Fruit fly (Drosophila melanogaster) whole organism, embryonic: ENCODE results near the gene Mur2B.
A peak's percentile ranks its signal among the peaks of the same experiment; 100 is the strongest.

ENCODE experiments used
- B-H1 ChIP-seq: fragments of 200-800 bp; sonication (Bioruptor generic); IDR thresholded peaks from 3 replicates; pipeline ENCODE4 v1.3.6; 2022; ENCODE audit warnings: missing biosample characterization, missing genetic modification characterization
- CG1024 ChIP-seq: fragments of 200-800 bp; sonication (Bioruptor generic); IDR thresholded peaks from 2 replicates; pipeline ENCODE4 v1.3.6; 2022; ENCODE audit warnings: missing biosample characterization, missing genetic modification characterization
- CG10274 ChIP-seq: fragments of 200-800 bp; sonication (Bioruptor generic); optimal IDR thresholded peaks from 3 replicates; lab custom pipeline; 2017; ENCODE audit warnings: missing biosample characterization, mild to moderate bottlenecking, missing genetic modification characterization
- CG11560 ChIP-seq: fragments of 200-800 bp; sonication (Bioruptor generic); IDR thresholded peaks from 3 replicates; pipeline ENCODE4 v1.3.6; 2022; ENCODE audit warnings: missing biosample characterization, missing genetic modification characterization
- CG12659 ChIP-seq: fragments of 200-800 bp; sonication (Bioruptor generic); optimal IDR thresholded peaks from 3 replicates; lab custom pipeline; 2017; ENCODE audit warnings: mild to moderate bottlenecking, missing biosample characterization, missing genetic modification reagents, missing genetic modification characterization
- CG13424 ChIP-seq: fragments of 200-800 bp; sonication (Bioruptor generic); optimal IDR thresholded peaks from 2 replicates; lab custom pipeline; 2019; ENCODE audit warnings: missing biosample characterization, mild to moderate bottlenecking, missing genetic modification characterization, moderate library complexity
- CG14667 ChIP-seq: fragments of 200-800 bp; sonication (Bioruptor generic); IDR thresholded peaks from 2 replicates; pipeline ENCODE4 v1.3.6; 2022; ENCODE audit warnings: missing biosample characterization, missing genetic modification characterization
- CG1603 ChIP-seq: fragments of 200-800 bp; sonication (Bioruptor generic); optimal IDR thresholded peaks from 2 replicates; lab custom pipeline; 2019; ENCODE audit warnings: missing biosample characterization, mild to moderate bottlenecking, missing genetic modification characterization, moderate library complexity
- CG1647 ChIP-seq: fragments of 200-800 bp; sonication (Bioruptor generic); optimal IDR thresholded peaks from 3 replicates; lab custom pipeline; 2016; ENCODE audit warnings: missing biosample characterization, missing genetic modification characterization
- CG17385 ChIP-seq: fragments of 200-800 bp; sonication (Bioruptor generic); optimal IDR thresholded peaks from 3 replicates; lab custom pipeline; 2018; ENCODE audit warnings: missing biosample characterization, mild to moderate bottlenecking, missing genetic modification characterization
- CG17829 ChIP-seq: fragments of 200-800 bp; optimal IDR thresholded peaks from 2 replicates; lab custom pipeline; 2019; ENCODE audit warnings: missing biosample characterization, mild to moderate bottlenecking, missing genetic modification characterization, moderate library complexity
- CG17912 ChIP-seq: fragments of 200-800 bp; sonication (Bioruptor generic); optimal IDR thresholded peaks from 2 replicates; lab custom pipeline; 2018; ENCODE audit warnings: missing biosample characterization, mild to moderate bottlenecking, missing genetic modification characterization
- CG31224 ChIP-seq: fragments of 200-800 bp; sonication (Bioruptor generic); IDR thresholded peaks from 2 replicates; pipeline ENCODE4 v1.3.6; 2022; ENCODE audit warnings: missing biosample characterization, missing genetic modification characterization
- CG31441 ChIP-seq: fragments of 200-800 bp; sonication (Bioruptor generic); IDR thresholded peaks from 2 replicates; pipeline ENCODE4 v1.3.6; 2022; ENCODE audit warnings: missing biosample characterization, missing genetic modification characterization
- CG4854 ChIP-seq: fragments of 200-800 bp; sonication (Bioruptor generic); optimal IDR thresholded peaks from 2 replicates; lab custom pipeline; 2016; ENCODE audit warnings: missing biosample characterization, missing genetic modification characterization, inconsistent platforms
- CG6683 ChIP-seq: fragments of 200-800 bp; sonication (Bioruptor generic); optimal IDR thresholded peaks from 2 replicates; lab custom pipeline; 2017; ENCODE audit warnings: missing biosample characterization, mild to moderate bottlenecking, missing genetic modification characterization, missing genetic modification reagents
- CG7357 ChIP-seq: fragments of 200-800 bp; sonication (Bioruptor generic); IDR thresholded peaks from 3 replicates; pipeline ENCODE4 v1.3.6; 2022; ENCODE audit warnings: missing biosample characterization, missing genetic modification characterization
- CG7928 ChIP-seq: fragments of 200-800 bp; sonication (Bioruptor generic); optimal IDR thresholded peaks from 2 replicates; lab custom pipeline; 2017; ENCODE audit warnings: missing biosample characterization, mild to moderate bottlenecking, missing genetic modification characterization
- CG9876 ChIP-seq: fragments of 200-800 bp; sonication (Bioruptor generic); optimal IDR thresholded peaks from 2 replicates; lab custom pipeline; 2016; ENCODE audit warnings: missing biosample characterization, missing genetic modification characterization
- CHES-1-like ChIP-seq: fragments of 200-800 bp; sonication (Bioruptor generic); optimal IDR thresholded peaks from 2 replicates; lab custom pipeline; 2016; ENCODE audit warnings: missing biosample characterization, missing genetic modification characterization
- Camta ChIP-seq: fragments of 200-800 bp; sonication (Bioruptor generic); optimal IDR thresholded peaks from 2 replicates; lab custom pipeline; 2016; ENCODE audit warnings: missing biosample characterization, missing genetic modification characterization
- Dll ChIP-seq: fragments of 200-800 bp; sonication (Bioruptor generic); IDR thresholded peaks from 4 replicates; pipeline ENCODE4 v1.3.6; 2022; ENCODE audit warnings: missing biosample characterization, missing genetic modification characterization; ENCODE audit not compliant: partially characterized antibody
- Fer2 ChIP-seq: fragments of 200-800 bp; sonication (Bioruptor generic); optimal IDR thresholded peaks from 2 replicates; lab custom pipeline; 2018; ENCODE audit warnings: missing biosample characterization, mild to moderate bottlenecking, missing genetic modification characterization, moderate library complexity
- Hr3 ChIP-seq: fragments of 200-800 bp; sonication (Bioruptor generic); optimal IDR thresholded peaks from 3 replicates; lab custom pipeline; 2016; ENCODE audit warnings: missing biosample characterization, missing genetic modification characterization
- Mes4 ChIP-seq: fragments of 200-800 bp; sonication (Bioruptor generic); optimal IDR thresholded peaks from 2 replicates; lab custom pipeline; 2016; ENCODE audit warnings: missing biosample characterization, missing genetic modification characterization
- Rfx ChIP-seq: fragments of 200-800 bp; sonication (Bioruptor generic); IDR thresholded peaks from 2 replicates; pipeline ENCODE4 v1.3.6; 2022; ENCODE audit warnings: missing biosample characterization, missing genetic modification characterization
- Sry-β ChIP-seq: fragments of 200-800 bp; sonication (Bioruptor generic); optimal IDR thresholded peaks from 2 replicates; lab custom pipeline; 2018; ENCODE audit warnings: missing biosample characterization, mild to moderate bottlenecking, missing genetic modification characterization, moderate library complexity
- YL-1 ChIP-seq: fragments of 200-800 bp; sonication (Bioruptor generic); optimal IDR thresholded peaks from 3 replicates; lab custom pipeline; 2017; ENCODE audit warnings: missing biosample characterization, mild to moderate bottlenecking, missing genetic modification characterization
- ash1 ChIP-seq: fragments of 200-800 bp; sonication (Bioruptor generic); optimal IDR thresholded peaks from 2 replicates; lab custom pipeline; 2018; ENCODE audit warnings: missing biosample characterization, mild to moderate bottlenecking, missing genetic modification characterization
- crc ChIP-seq: fragments of 200-800 bp; sonication (Bioruptor generic); optimal IDR thresholded peaks from 2 replicates; lab custom pipeline; 2016; ENCODE audit warnings: missing biosample characterization, missing genetic modification characterization
- danr ChIP-seq: fragments of 200-800 bp; sonication (Bioruptor generic); IDR thresholded peaks from 2 replicates; pipeline ENCODE4 v1.3.6; 2022; ENCODE audit warnings: missing biosample characterization, missing genetic modification characterization
- dmrt11E ChIP-seq: fragments of 200-800 bp; sonication (Bioruptor generic); optimal IDR thresholded peaks from 3 replicates; lab custom pipeline; 2018; ENCODE audit warnings: missing biosample characterization, mild to moderate bottlenecking, missing genetic modification characterization, moderate library complexity
- fd64A ChIP-seq: fragments of 200-800 bp; sonication (Bioruptor generic); optimal IDR thresholded peaks from 3 replicates; lab custom pipeline; 2018; ENCODE audit warnings: missing biosample characterization, mild to moderate bottlenecking, missing genetic modification characterization
- jumu ChIP-seq: fragments of 200-800 bp; sonication (Bioruptor generic); optimal IDR thresholded peaks from 3 replicates; lab custom pipeline; 2016; ENCODE audit warnings: missing biosample characterization, missing genetic modification characterization
- kni ChIP-seq: fragments of 200-800 bp; sonication (Bioruptor generic); optimal IDR thresholded peaks from 3 replicates; lab custom pipeline; 2017; ENCODE audit warnings: mild to moderate bottlenecking, missing biosample characterization, missing genetic modification reagents, missing genetic modification characterization
- knrl ChIP-seq: fragments of 200-800 bp; sonication (Bioruptor generic); IDR thresholded peaks from 3 replicates; pipeline ENCODE4 v1.3.6; 2022; ENCODE audit warnings: missing biosample characterization, missing genetic modification characterization; ENCODE audit not compliant: partially characterized antibody
- lmd ChIP-seq: fragments of 200-800 bp; sonication (Bioruptor generic); IDR thresholded peaks from 2 replicates; pipeline ENCODE4 v1.3.6; 2022; ENCODE audit warnings: missing biosample characterization, missing genetic modification characterization
- mirr ChIP-seq: fragments of 200-800 bp; sonication (Bioruptor generic); optimal IDR thresholded peaks from 3 replicates; lab custom pipeline; 2018; ENCODE audit warnings: missing biosample characterization, mild to moderate bottlenecking, missing genetic modification characterization
- nmo ChIP-seq: fragments of 200-800 bp; sonication (Bioruptor generic); optimal IDR thresholded peaks from 2 replicates; lab custom pipeline; 2018; ENCODE audit warnings: missing biosample characterization, mild to moderate bottlenecking, missing genetic modification characterization, moderate library complexity
- org-1 ChIP-seq: fragments of 200-800 bp; sonication (Bioruptor generic); optimal IDR thresholded peaks from 2 replicates; lab custom pipeline; 2017; ENCODE audit warnings: missing biosample characterization, missing genetic modification characterization
- pum ChIP-seq: fragments of 200-800 bp; sonication (Bioruptor generic); optimal IDR thresholded peaks from 2 replicates; lab custom pipeline; 2016; ENCODE audit warnings: missing biosample characterization, missing genetic modification characterization
- pzg ChIP-seq: fragments of 200-800 bp; sonication (Bioruptor generic); optimal IDR thresholded peaks from 3 replicates; lab custom pipeline; 2018; ENCODE audit warnings: missing biosample characterization, mild to moderate bottlenecking, missing genetic modification characterization, moderate library complexity
- repo ChIP-seq: fragments of 200-800 bp; sonication (Bioruptor generic); optimal IDR thresholded peaks from 2 replicates; lab custom pipeline; 2016; ENCODE audit warnings: missing biosample characterization, missing genetic modification characterization
- sc ChIP-seq, 3 experiments: fragments of >200 bp in 2 of 3; fragments of 200-800 bp in 1 of 3; sonication (Bioruptor generic) in 1 of 3; optimal IDR thresholded peaks; 2 replicates in 2 of 3; 3 replicates in 1 of 3; lab custom pipeline; 2017; ENCODE audit warnings: mild to moderate bottlenecking in 1 of 3, missing biosample characterization in 1 of 3, missing genetic modification characterization in 1 of 3, missing genetic modification reagents in 1 of 3
- scrt ChIP-seq: fragments of 200-800 bp; sonication (Bioruptor generic); optimal IDR thresholded peaks from 2 replicates; lab custom pipeline; 2018; ENCODE audit warnings: missing biosample characterization, mild to moderate bottlenecking, missing genetic modification characterization, moderate library complexity
- sima ChIP-seq: fragments of 200-800 bp; sonication (Bioruptor generic); optimal IDR thresholded peaks from 2 replicates; lab custom pipeline; 2016; ENCODE audit warnings: missing biosample characterization, missing genetic modification characterization
- ttk ChIP-seq: fragments of 200-800 bp; sonication (Bioruptor generic); IDR thresholded peaks from 2 replicates; pipeline ENCODE4 v2.1.2; 2022; ENCODE audit warnings: missing biosample characterization, missing genetic modification characterization
- unpg ChIP-seq: fragments of 200-800 bp; sonication (Bioruptor generic); optimal IDR thresholded peaks from 3 replicates; lab custom pipeline; 2018; ENCODE audit warnings: missing biosample characterization, mild to moderate bottlenecking, missing genetic modification characterization, moderate library complexity

Mur2B gene

DNA sequence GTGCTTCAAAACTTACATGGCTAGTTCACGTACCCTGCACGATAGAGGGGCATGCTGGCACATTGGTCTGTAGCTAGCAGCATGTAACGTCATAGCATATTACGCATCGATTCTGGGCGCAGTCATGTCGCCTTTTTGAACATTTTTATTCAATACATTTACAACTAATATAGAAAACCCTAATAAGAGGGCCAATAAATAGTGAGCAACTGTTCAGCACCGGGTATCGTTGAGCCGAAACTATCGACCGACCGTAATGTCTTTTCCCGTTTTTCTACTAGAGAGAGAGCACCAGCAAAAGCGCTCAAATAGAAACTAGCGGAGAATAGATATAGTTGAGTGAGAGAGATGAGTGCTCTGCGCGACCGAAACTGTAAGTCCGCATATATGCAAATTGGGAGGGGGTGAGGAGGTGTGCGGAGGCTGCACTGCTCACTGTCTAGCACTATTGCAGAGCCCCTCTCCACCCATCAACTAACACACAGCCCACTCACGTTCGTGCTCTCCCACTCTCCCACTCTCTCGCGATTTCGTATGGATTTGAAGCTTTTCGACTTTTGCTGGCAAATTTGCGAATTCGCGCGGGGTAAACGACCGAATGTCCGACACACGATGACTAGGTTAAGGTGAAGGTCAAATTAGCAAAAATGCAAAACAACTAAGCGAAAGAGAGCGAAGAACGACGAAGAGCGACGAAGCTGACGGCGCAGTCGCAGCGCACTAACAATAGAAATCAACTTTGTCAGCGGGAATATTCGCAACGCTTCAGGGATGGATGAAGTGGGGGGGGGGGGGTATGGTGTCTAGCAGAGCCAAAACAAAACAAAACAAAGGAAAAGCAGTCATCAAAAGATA, 49.6 kb downstream of the Mur2B start (continued):
- TF ChIP-seq Fer2 (tag; lab: Kevin White, UChicago) (peak; percentile 51), danr (peak; percentile 65), YL-1 (GFP tag; lab: Kevin White, UChicago) (no peak), Rfx (GFP tag; lab: Robert Waterston, UW) (peak; percentile 91), Camta (GFP tag; lab: Kevin White, UChicago) (peak; percentile 74), CG11560 (tag; lab: Robert Waterston, UW) (peak; percentile 74; the same call in 2 of the 3 replicates), Mes4 (GFP tag; lab: Kevin White, UChicago) (peak; percentile 73), CG1603 (tag; lab: Kevin White, UChicago) (peak; percentile 81), unpg (GFP tag; lab: Kevin White, UChicago) (peak; percentile 84), B-H1 (peak; percentile 78), ash1 (GFP tag; lab: Kevin White, UChicago) (no peak), CG12659 (GFP tag; lab: Kevin White, UChicago) (peak; percentile 58), pzg (GFP tag; lab: Kevin White, UChicago) (no peak), mirr (peak; percentile 12), knrl (GFP tag; lab: Robert Waterston, UW) (no peak), CG6683 (GFP tag; lab: Kevin White, UChicago) (peak; percentile 56), CG7928 (GFP tag; lab: Kevin White, UChicago) (peak; percentile 56), crc (peak; percentile 75), CG1024 (GFP tag; lab: Robert Waterston, UW) (peak; percentile 39; the same call in 1 of the 2 replicates), CHES-1-like (GFP tag; lab: Kevin White, UChicago) (peak; percentile 80), lmd (GFP tag; lab: Robert Waterston, UW) (peak; percentile 92), ttk (GFP tag; lab: Robert Waterston, UW) (peak; percentile 81), fd64A (GFP tag; lab: Kevin White, UChicago) (peak; percentile 6), CG31441 (peak; percentile 70), CG13424 (peak; percentile 77), Sry-β (GFP tag; lab: Kevin White, UChicago) (no peak), scrt (peak; percentile 65), CG17385 (GFP tag; lab: Kevin White, UChicago) (peak; percentile 59), pum (GFP tag; lab: Kevin White, UChicago) (peak; percentile 80), jumu (peak; percentile 83), kni (GFP tag; lab: Kevin White, UChicago) (no peak), dmrt11E (tag; lab: Kevin White, UChicago) (no peak), CG7357 (GFP tag; lab: Robert Waterston, UW) (peak; percentile 70), CG4854 (GFP tag; lab: Kevin White, UChicago) (no peak), nmo (GFP tag; lab: Kevin White, UChicago) (peak; percentile 84), Hr3 (GFP tag; lab: Kevin White, UChicago) (peak; percentile 82), sc (optimal IDR thresholded peaks at IDR 0.05; lab: Kevin White, UChicago) (no peak), sc (GFP tag; optimal IDR thresholded peaks at IDR 0.05; lab: Kevin White, UChicago) (peak; percentile 36), CG10274 (GFP tag; lab: Kevin White, UChicago) (peak; percentile 59), sima (GFP tag; lab: Kevin White, UChicago) (peak; percentile 35), repo (GFP tag; lab: Kevin White, UChicago) (peak; percentile 73), Dll (no peak), CG14667 (GFP tag; lab: Robert Waterston, UW) (peak; percentile 66), CG31224 (GFP tag; lab: Robert Waterston, UW) (peak; percentile 74), CG9876 (peak; percentile 65), CG1647 (GFP tag; lab: Kevin White, UChicago) (peak; percentile 77), CG17912 (GFP tag; lab: Kevin White, UChicago) (no peak), org-1 (GFP tag; lab: Kevin White, UChicago) (peak; percentile 71), CG17829 (tag; lab: Kevin White, UChicago) (peak; percentile 41)
